Worm (Caenorhabditis elegans): Measurements from ENCODE around the gene Y44A6D.5.

Gene Y44A6D.5

DNA sequence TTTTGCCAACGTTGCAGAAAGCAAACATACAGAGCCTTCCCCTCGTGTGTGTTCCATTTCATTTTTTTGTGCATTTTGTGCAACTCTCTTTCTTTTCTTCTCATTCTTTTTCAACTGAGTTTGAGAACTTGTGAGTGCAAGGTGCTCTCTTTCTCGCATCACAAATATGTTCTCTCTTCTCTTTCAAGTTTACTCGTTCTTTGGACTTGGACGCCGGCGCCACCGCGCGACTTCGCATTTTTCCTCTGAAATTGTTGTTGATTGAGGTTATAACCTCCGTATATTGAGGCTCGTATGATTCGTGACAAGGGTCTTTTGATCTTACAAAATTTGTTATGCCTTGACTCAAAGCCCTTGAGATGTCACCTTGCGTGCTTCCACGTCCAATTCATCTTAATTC, 26.0 kb downstream of the Y44A6D.5 start:
- no peak for TF ChIP-seq nhr-67 (tag; optimal IDR thresholded peaks at IDR 0.05)
- TF ChIP-seq elt-1 (tag; optimal IDR thresholded peaks at IDR 0.05): peak; percentile 1
- no peak for TF ChIP-seq unc-39 (tag; optimal IDR thresholded peaks at IDR 0.05)
- no peak for TF ChIP-seq zag-1 (tag; optimal IDR thresholded peaks at IDR 0.05)
- no peak for TF ChIP-seq ZK546.5 (tag; optimal IDR thresholded peaks at IDR 0.05)
- no peak for TF ChIP-seq nhr-28 (tag; optimal IDR thresholded peaks at IDR 0.05)
- TF ChIP-seq skn-1 (tag; optimal IDR thresholded peaks at IDR 0.05): no peak
- TF ChIP-seq daf-12 (tag; optimal IDR thresholded peaks at IDR 0.05): no peak
- TF ChIP-seq elt-3 (tag; optimal IDR thresholded peaks at IDR 0.05): no peak
- no peak for TF ChIP-seq fkh-10 (GFP tag; optimal IDR thresholded peaks at IDR 0.05)
- no peak for TF ChIP-seq unc-62 (GFP tag; optimal IDR thresholded peaks at IDR 0.05)
- no peak for TF ChIP-seq nhr-76 (tag; optimal IDR thresholded peaks at IDR 0.05)
- peak; percentile 37 for TF ChIP-seq hmg-11 (tag; optimal IDR thresholded peaks at IDR 0.05)
- TF ChIP-seq elt-2 (tag; optimal IDR thresholded peaks at IDR 0.05): peak; percentile 46
- TF ChIP-seq mml-1 (tag; optimal IDR thresholded peaks at IDR 0.05): no peak
- TF ChIP-seq egl-27 (tag; optimal IDR thresholded peaks at IDR 0.05): no peak
- TF ChIP-seq pha-4 (tag; optimal IDR thresholded peaks at IDR 0.05): no peak
- no peak for TF ChIP-seq ceh-82 (tag; optimal IDR thresholded peaks at IDR 0.05)
- no peak for TF ChIP-seq fos-1 (tag; optimal IDR thresholded peaks at IDR 0.05)
- no peak for TF ChIP-seq ztf-4 (tag; optimal IDR thresholded peaks at IDR 0.05)
- peak; percentile 75 for TF ChIP-seq nfya-1 (tag; optimal IDR thresholded peaks at IDR 0.05; ENCODE audit: insufficient read depth)
- TF ChIP-seq nhr-25 (tag; optimal IDR thresholded peaks at IDR 0.05): no peak
- TF ChIP-seq nhr-43 (tag; optimal IDR thresholded peaks at IDR 0.05; ENCODE audit: poor library complexity, severe bottlenecking): no peak
- TF ChIP-seq pqm-1 (tag; optimal IDR thresholded peaks at IDR 0.05): peak; percentile 7
- no peak for TF ChIP-seq egl-5 (tag; optimal IDR thresholded peaks at IDR 0.05)
- no peak for TF ChIP-seq nhr-23 (tag; optimal IDR thresholded peaks at IDR 0.05)
- peak; percentile 71 for TF ChIP-seq lin-39 (tag; optimal IDR thresholded peaks at IDR 0.05)
- TF ChIP-seq sea-2 (GFP tag; optimal IDR thresholded peaks at IDR 0.05): no peak
- TF ChIP-seq lin-15B (tag; optimal IDR thresholded peaks at IDR 0.05): peak; percentile 26
- TF ChIP-seq nhr-11 (tag; optimal IDR thresholded peaks at IDR 0.05): no peak
- peak; percentile 92 for TF ChIP-seq ama-1 (optimal IDR thresholded peaks at IDR 0.05)
- no peak for TF ChIP-seq ceh-16 (tag; optimal IDR thresholded peaks at IDR 0.05)
- TF ChIP-seq tbx-2 (tag; optimal IDR thresholded peaks at IDR 0.05): no peak
- peak; percentile 59 for TF ChIP-seq snpc-4 (tag; optimal IDR thresholded peaks at IDR 0.05)
- TF ChIP-seq ceh-9 (tag; optimal IDR thresholded peaks at IDR 0.05): no peak
- no peak for TF ChIP-seq aly-2 (tag; optimal IDR thresholded peaks at IDR 0.05)
- peak; percentile 15 for TF ChIP-seq mdl-1 (tag; optimal IDR thresholded peaks at IDR 0.05)
- TF ChIP-seq ceh-28 (tag; optimal IDR thresholded peaks at IDR 0.05): peak; percentile 17
- TF ChIP-seq eor-1 (tag; optimal IDR thresholded peaks at IDR 0.05): no peak
- TF ChIP-seq fkh-2 (tag; optimal IDR thresholded peaks at IDR 0.05): no peak
- TF ChIP-seq jun-1 (tag; optimal IDR thresholded peaks at IDR 0.05): peak; percentile 80
- TF ChIP-seq R02D3.7 (tag; optimal IDR thresholded peaks at IDR 0.05): no peak
- no peak for TF ChIP-seq nhr-12 (tag; optimal IDR thresholded peaks at IDR 0.05)
- TF ChIP-seq lsy-12 (tag; optimal IDR thresholded peaks at IDR 0.05): no peak
- no peak for TF ChIP-seq nhr-77 (tag; optimal IDR thresholded peaks at IDR 0.05)
- no peak for TF ChIP-seq nhr-237 (tag; optimal IDR thresholded peaks at IDR 0.05)
- no peak for TF ChIP-seq ztf-11 (tag; optimal IDR thresholded peaks at IDR 0.05)

DNA sequence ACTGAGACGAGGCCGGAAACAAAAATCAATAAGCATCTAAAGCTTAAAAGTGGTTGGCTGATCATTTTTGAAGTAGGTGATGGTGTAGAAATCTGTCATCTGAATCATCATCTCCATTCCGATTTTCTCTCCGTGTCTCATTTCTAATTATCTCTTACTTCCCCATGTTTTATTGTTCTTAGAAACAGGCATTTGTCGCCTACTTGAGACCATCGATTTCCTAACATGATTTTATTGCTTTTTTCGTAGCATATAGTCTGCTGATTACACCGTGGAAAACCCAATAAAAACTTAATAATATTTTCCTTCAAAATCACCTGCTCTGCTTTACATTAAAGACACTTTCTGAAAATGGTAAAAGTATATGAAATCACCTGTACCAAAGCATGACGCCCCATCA, 27.5 kb downstream of the Y44A6D.5 start, which contains the start of gene F38A6.4:
Gene F38A6.4, minus strand, starts transcription at position 101 of the 400 bp plus-strand sequence.
- TF ChIP-seq nhr-25 (tag; optimal IDR thresholded peaks at IDR 0.05): peak; percentile 14
- no peak for TF ChIP-seq ceh-82 (tag; optimal IDR thresholded peaks at IDR 0.05)
- no peak for TF ChIP-seq pha-4 (tag; optimal IDR thresholded peaks at IDR 0.05)
- TF ChIP-seq aly-2 (tag; optimal IDR thresholded peaks at IDR 0.05): no peak
